Worm (Caenorhabditis elegans): Measurements from ENCODE around the gene dhs-22.

The dhs-22 gene

ce11 chrV:14464368-14464767 is 43.1 kb upstream of the dhs-22 start, which contains the start of gene F08H9.4:
TSS of gene F08H9.4 (minus strand) at chrV:14464428.
- TF ChIP-seq ceh-9 (tag; optimal IDR thresholded peaks at IDR 0.05): no peak
- TF ChIP-seq elt-3 (tag; optimal IDR thresholded peaks at IDR 0.05): no peak
- TF ChIP-seq jun-1 (tag; optimal IDR thresholded peaks at IDR 0.05): no peak
- no peak for TF ChIP-seq unc-62 (GFP tag; optimal IDR thresholded peaks at IDR 0.05)
- no peak for TF ChIP-seq aly-2 (tag; optimal IDR thresholded peaks at IDR 0.05)
- TF ChIP-seq eor-1 (tag; optimal IDR thresholded peaks at IDR 0.05): no peak
- TF ChIP-seq fkh-10 (GFP tag; optimal IDR thresholded peaks at IDR 0.05): no peak
- no peak for TF ChIP-seq ceh-82 (tag; optimal IDR thresholded peaks at IDR 0.05)
- TF ChIP-seq snpc-4 (tag; optimal IDR thresholded peaks at IDR 0.05): no peak
- no peak for TF ChIP-seq R02D3.7 (tag; optimal IDR thresholded peaks at IDR 0.05)
- no peak for TF ChIP-seq nhr-237 (tag; optimal IDR thresholded peaks at IDR 0.05)
- no peak for TF ChIP-seq lsy-12 (tag; optimal IDR thresholded peaks at IDR 0.05)
- TF ChIP-seq elt-2 (tag; optimal IDR thresholded peaks at IDR 0.05): no peak

ce11 chrV:14463087-14463486 is 41.8 kb upstream of the dhs-22 start, which contains the start of gene F08H9.3:
TSS of gene F08H9.3 (minus strand) at chrV:14463338.
- TF ChIP-seq snpc-4 (tag; optimal IDR thresholded peaks at IDR 0.05) (peak; percentile 87), pqm-1 (tag; optimal IDR thresholded peaks at IDR 0.05) (peak; percentile 69), elt-2 (tag; optimal IDR thresholded peaks at IDR 0.05) (peak; percentile 69), ama-1 (optimal IDR thresholded peaks at IDR 0.05) (peak; percentile 3)

- no peak for TF ChIP-seq ceh-16 (tag; optimal IDR thresholded peaks at IDR 0.05)
- peak; percentile 64 for TF ChIP-seq pha-4 (tag; optimal IDR thresholded peaks at IDR 0.05)
- no peak for TF ChIP-seq egl-5 (tag; optimal IDR thresholded peaks at IDR 0.05)
- no peak for TF ChIP-seq ceh-28 (tag; optimal IDR thresholded peaks at IDR 0.05)
- no peak for TF ChIP-seq fos-1 (tag; optimal IDR thresholded peaks at IDR 0.05)
- TF ChIP-seq egl-27 (tag; optimal IDR thresholded peaks at IDR 0.05): no peak
- no peak for TF ChIP-seq nhr-77 (tag; optimal IDR thresholded peaks at IDR 0.05)
These were observed 41.4 kb upstream of the dhs-22 start for ce11 chrV:14462653-14463052.

- no peak for TF ChIP-seq ceh-16 (tag; optimal IDR thresholded peaks at IDR 0.05)
- no peak for TF ChIP-seq tbx-2 (tag; optimal IDR thresholded peaks at IDR 0.05)
- TF ChIP-seq pqm-1 (tag; optimal IDR thresholded peaks at IDR 0.05): no peak
These were observed 39.4 kb upstream of the dhs-22 start, which contains the start of gene F08H9.2 for ce11 chrV:14460615-14461102. TSS of gene F08H9.2 (plus strand) at chrV:14460665.

- TF ChIP-seq nfya-1 (tag; optimal IDR thresholded peaks at IDR 0.05; ENCODE audit: insufficient read depth) (no peak), sea-2 (GFP tag; optimal IDR thresholded peaks at IDR 0.05) (no peak)
These were observed 38.9 kb upstream of the dhs-22 start for ce11 chrV:14460122-14460521.

- TF ChIP-seq elt-3 (tag; optimal IDR thresholded peaks at IDR 0.05) (no peak), nhr-28 (tag; optimal IDR thresholded peaks at IDR 0.05) (no peak), ZK546.5 (tag; optimal IDR thresholded peaks at IDR 0.05) (no peak), hmg-11 (tag; optimal IDR thresholded peaks at IDR 0.05) (no peak), fkh-2 (tag; optimal IDR thresholded peaks at IDR 0.05) (no peak), pha-4 (tag; optimal IDR thresholded peaks at IDR 0.05) (no peak), nhr-25 (tag; optimal IDR thresholded peaks at IDR 0.05) (no peak)
These were observed 35.8 kb upstream of the dhs-22 start, which contains the start of gene coh-3 for ce11 chrV:14457070-14457469. TSS of gene coh-3 (plus strand) at chrV:14457422.

- no peak for TF ChIP-seq fkh-2 (tag; optimal IDR thresholded peaks at IDR 0.05)
- TF ChIP-seq pqm-1 (tag; optimal IDR thresholded peaks at IDR 0.05): no peak
- no peak for TF ChIP-seq pha-4 (tag; optimal IDR thresholded peaks at IDR 0.05)
- no peak for TF ChIP-seq nfya-1 (tag; optimal IDR thresholded peaks at IDR 0.05; ENCODE audit: insufficient read depth)
- TF ChIP-seq nhr-11 (tag; optimal IDR thresholded peaks at IDR 0.05): no peak
- no peak for TF ChIP-seq nhr-76 (tag; optimal IDR thresholded peaks at IDR 0.05)
- TF ChIP-seq ceh-9 (tag; optimal IDR thresholded peaks at IDR 0.05): no peak
- TF ChIP-seq elt-1 (tag; optimal IDR thresholded peaks at IDR 0.05): no peak
These were observed 35.4 kb upstream of the dhs-22 start, which contains the start of gene bmk-1 for ce11 chrV:14456626-14457025. TSS of gene bmk-1 (minus strand) at chrV:14456984.
